Worm (Caenorhabditis elegans) whole organism, dauer: ENCODE measurements around the gene vps-35.

Source experiments
- unc-62 ChIP-seq: sonication (generic microtip); optimal IDR thresholded peaks from 2 replicates; lab custom pipeline; 2017; ENCODE audit warnings: missing biosample characterization, missing genetic modification reagents, missing genetic modification characterization

Gene vps-35

ce11 chrII:5921620-5922019, 14.0 kb downstream of the vps-35 start, which contains the start of gene vrk-1:
TSS of gene vrk-1 (plus strand) at chrII:5921967.
- TF ChIP-seq unc-62, result no peak

- TF ChIP-seq unc-62, result no peak
These were observed 20.9 kb downstream of the vps-35 start, which contains the start of gene egl-44 for ce11 chrII:5928502-5928901. TSS of gene egl-44 (plus strand) at chrII:5928802.

- TF ChIP-seq unc-62, result no peak
These were observed 22.6 kb downstream of the vps-35 start for ce11 chrII:5930095-5930653.

- no peak for TF ChIP-seq unc-62
These were observed 23.5 kb downstream of the vps-35 start for ce11 chrII:5931109-5931508.

- TF ChIP-seq unc-62, result no peak
These were observed 24.5 kb downstream of the vps-35 start for ce11 chrII:5931904-5932764.

- TF ChIP-seq unc-62, result no peak
These were observed 25.5 kb downstream of the vps-35 start for ce11 chrII:5933133-5933532.

ce11 chrII:5933962-5934422, 26.4 kb downstream of the vps-35 start:
- TF ChIP-seq unc-62, result no peak

- no peak for TF ChIP-seq unc-62
These were observed 28.4 kb downstream of the vps-35 start for ce11 chrII:5936009-5936408.

- TF ChIP-seq unc-62, result no peak
These were observed 33.2 kb downstream of the vps-35 start, which contains the start of gene F28B12.6 for ce11 chrII:5940815-5941214. TSS of gene F28B12.6 (plus strand) at chrII:5940863.

ce11 chrII:5942593-5942992, 35.0 kb downstream of the vps-35 start, which contains the start of gene F28B12.1:
TSS of gene F28B12.1 (plus strand) at chrII:5942927.
- TF ChIP-seq unc-62, result no peak

- TF ChIP-seq unc-62, result no peak
These were observed 36.7 kb downstream of the vps-35 start, which contains the start of gene B0034.2 for ce11 chrII:5944268-5944667. TSS of gene B0034.2 (minus strand) at chrII:5944368.

- no peak for TF ChIP-seq unc-62
These were observed 38.2 kb downstream of the vps-35 start for ce11 chrII:5945818-5946217.

- TF ChIP-seq unc-62, result no peak
These were observed 38.8 kb downstream of the vps-35 start for ce11 chrII:5946438-5946837.

- no peak for TF ChIP-seq unc-62
These were observed 41.1 kb downstream of the vps-35 start for ce11 chrII:5948681-5949080.

- no peak for TF ChIP-seq unc-62
These were observed 43.0 kb downstream of the vps-35 start for ce11 chrII:5950657-5951056.

- TF ChIP-seq unc-62, result no peak
These were observed 44.1 kb downstream of the vps-35 start for ce11 chrII:5951745-5952144.

- TF ChIP-seq unc-62, result no peak
These were observed 44.6 kb downstream of the vps-35 start for ce11 chrII:5952214-5952613.
